Worm (Caenorhabditis elegans): Measurements from ENCODE around the gene clec-130.

The clec-130 gene

DNA sequence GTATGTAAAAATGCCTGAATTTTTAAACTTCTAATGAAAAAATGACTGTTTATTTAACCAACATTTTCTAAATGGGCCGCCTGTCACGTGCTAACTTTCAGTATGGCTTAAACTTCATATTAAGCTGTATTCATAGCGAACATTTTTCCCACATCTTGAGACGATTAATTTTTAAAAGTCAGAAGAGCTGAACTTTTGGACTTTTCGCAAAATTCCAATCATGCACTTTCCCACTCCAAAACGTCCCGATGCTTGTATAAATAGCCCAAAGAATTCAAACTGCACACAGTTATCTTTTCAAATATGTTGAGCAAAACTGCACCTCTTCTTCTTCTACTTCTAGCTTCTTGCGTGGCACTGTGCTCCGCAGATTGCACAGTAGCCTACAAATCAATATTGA is 3.4 kb downstream of the clec-130 start, which contains the start of gene clec-132:
clec-132 (plus strand) TSS at position 301 of the 400 bp plus-strand sequence.
- no peak for TF ChIP-seq nhr-28 (tag; optimal IDR thresholded peaks at IDR 0.05)
- no peak for TF ChIP-seq snpc-4 (tag; optimal IDR thresholded peaks at IDR 0.05)
- no peak for TF ChIP-seq pha-4 (tag; optimal IDR thresholded peaks at IDR 0.05)
- no peak for TF ChIP-seq cnd-1 (tag; optimal IDR thresholded peaks at IDR 0.05)
- no peak for TF ChIP-seq mab-5 (tag; optimal IDR thresholded peaks at IDR 0.05)
- TF ChIP-seq hlh-1 (tag; optimal IDR thresholded peaks at IDR 0.05): no peak
- TF ChIP-seq ceh-83 (GFP tag; optimal IDR thresholded peaks at IDR 0.05): no peak
- no peak for TF ChIP-seq nhr-2 (tag; optimal IDR thresholded peaks at IDR 0.05)
- no peak for TF ChIP-seq unc-39 (tag; optimal IDR thresholded peaks at IDR 0.05)
- TF ChIP-seq sptf-1 (tag; optimal IDR thresholded peaks at IDR 0.05): no peak
- no peak for TF ChIP-seq nhr-237 (tag; optimal IDR thresholded peaks at IDR 0.05)
- no peak for TF ChIP-seq ceh-43 (GFP tag; optimal IDR thresholded peaks at IDR 0.05)
- no peak for TF ChIP-seq nhr-76 (tag; optimal IDR thresholded peaks at IDR 0.05)
- no peak for TF ChIP-seq bed-3 (GFP tag; optimal IDR thresholded peaks at IDR 0.05)
- no peak for TF ChIP-seq mls-2 (tag; optimal IDR thresholded peaks at IDR 0.05)

DNA sequence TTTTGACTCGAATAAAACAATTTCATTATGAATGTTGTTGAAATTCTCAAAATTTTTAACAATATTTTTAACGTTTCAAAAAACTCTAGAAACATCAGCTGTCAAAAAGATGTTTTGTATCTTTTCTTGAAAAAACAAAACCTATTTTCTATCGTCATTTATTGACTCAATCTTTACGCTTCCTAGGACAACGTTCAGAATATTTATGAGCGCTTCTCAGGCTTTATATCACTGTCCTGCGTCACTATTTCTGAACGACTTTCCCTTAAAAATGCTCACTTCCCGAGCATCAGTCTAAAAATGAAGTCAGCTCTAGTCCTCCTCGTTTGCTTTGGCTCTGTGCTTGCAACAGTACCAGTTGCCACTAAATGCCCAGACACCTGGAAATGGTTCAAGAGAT is 4.8 kb downstream of the clec-130 start, which contains the start of gene clec-133:
clec-133 (plus strand) TSS at position 301 of the 400 bp plus-strand sequence.
- no peak for TF ChIP-seq cnd-1 (tag; optimal IDR thresholded peaks at IDR 0.05)
- no peak for TF ChIP-seq ham-2 (GFP tag; optimal IDR thresholded peaks at IDR 0.05)
- TF ChIP-seq unc-62 (GFP tag; optimal IDR thresholded peaks at IDR 0.05): no peak
- TF ChIP-seq flh-1 (GFP tag; optimal IDR thresholded peaks at IDR 0.05): no peak
- no peak for TF ChIP-seq lin-13 (tag; optimal IDR thresholded peaks at IDR 0.05)
- TF ChIP-seq bed-3 (GFP tag; optimal IDR thresholded peaks at IDR 0.05): no peak
- no peak for TF ChIP-seq pha-4 (tag; optimal IDR thresholded peaks at IDR 0.05)
- no peak for TF ChIP-seq nhr-2 (tag; optimal IDR thresholded peaks at IDR 0.05)
- no peak for TF ChIP-seq sem-2 (GFP tag; optimal IDR thresholded peaks at IDR 0.05)
- TF ChIP-seq mep-1 (tag; optimal IDR thresholded peaks at IDR 0.05): no peak
- TF ChIP-seq lin-32 (GFP tag; optimal IDR thresholded peaks at IDR 0.05): no peak
- no peak for TF ChIP-seq blmp-1 (tag; optimal IDR thresholded peaks at IDR 0.05)
- no peak for TF ChIP-seq nhr-28 (tag; optimal IDR thresholded peaks at IDR 0.05)
- TF ChIP-seq snpc-4 (tag; optimal IDR thresholded peaks at IDR 0.05): no peak
- no peak for TF ChIP-seq M03D4.4 (tag; optimal IDR thresholded peaks at IDR 0.05)

DNA sequence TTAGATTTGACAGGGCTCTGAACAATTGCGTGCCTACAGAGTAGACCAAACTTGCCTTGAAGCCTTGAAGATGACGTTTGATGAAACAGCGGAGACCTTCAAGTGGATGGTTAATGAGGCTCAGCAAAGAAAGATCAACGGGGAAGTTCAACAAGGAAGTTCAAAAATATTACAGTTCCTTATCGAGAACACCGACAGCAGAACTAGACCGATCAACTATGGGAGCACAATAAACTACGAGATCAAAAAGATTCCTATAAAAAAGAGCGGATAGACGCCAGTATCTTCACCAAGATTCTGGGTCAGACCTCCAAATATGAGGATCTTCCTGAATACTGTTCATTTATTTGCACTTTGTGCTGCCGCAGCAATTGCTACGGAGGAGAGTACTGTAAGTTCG is 6.4 kb downstream of the clec-130 start, which contains the start of gene clec-134:
clec-134 (plus strand) TSS at position 301 of the 400 bp plus-strand sequence.
- TF ChIP-seq nhr-12 (tag; optimal IDR thresholded peaks at IDR 0.05) (no peak), nhr-28 (tag; optimal IDR thresholded peaks at IDR 0.05) (no peak), lin-13 (tag; optimal IDR thresholded peaks at IDR 0.05) (no peak), lsy-2 (tag; optimal IDR thresholded peaks at IDR 0.05) (no peak), ceh-39 (tag; optimal IDR thresholded peaks at IDR 0.05) (no peak), pha-4 (tag; optimal IDR thresholded peaks at IDR 0.05) (no peak), sptf-1 (tag; optimal IDR thresholded peaks at IDR 0.05) (no peak), flh-1 (GFP tag; optimal IDR thresholded peaks at IDR 0.05) (no peak), elt-3 (tag; optimal IDR thresholded peaks at IDR 0.05) (no peak)

DNA sequence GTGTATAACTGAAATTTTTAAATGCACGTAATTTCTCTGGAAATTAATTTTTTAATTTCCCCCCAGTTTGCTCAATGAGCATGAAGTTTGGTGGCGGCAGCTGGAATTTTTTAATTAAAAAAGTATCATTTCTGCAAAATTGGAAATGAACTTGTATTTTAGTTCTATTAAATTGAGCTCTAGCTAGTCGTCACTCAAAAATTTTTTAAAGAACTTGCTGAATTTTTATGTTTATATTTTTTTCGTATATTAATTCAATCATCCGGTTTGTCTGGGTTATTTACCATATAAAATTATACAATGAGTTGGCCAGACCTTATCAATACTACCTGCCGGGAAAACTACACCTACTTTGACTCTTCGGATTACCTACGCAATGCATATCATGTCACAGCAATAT is 8.4 kb downstream of the clec-130 start, which contains the start of gene srh-59:
srh-59 (plus strand) TSS at position 301 of the 400 bp plus-strand sequence.
- no peak for TF ChIP-seq elt-3 (tag; optimal IDR thresholded peaks at IDR 0.05)
- no peak for TF ChIP-seq ceh-83 (GFP tag; optimal IDR thresholded peaks at IDR 0.05)
- no peak for TF ChIP-seq nhr-76 (tag; optimal IDR thresholded peaks at IDR 0.05)
- no peak for TF ChIP-seq nhr-12 (tag; optimal IDR thresholded peaks at IDR 0.05)
- TF ChIP-seq unc-39 (tag; optimal IDR thresholded peaks at IDR 0.05): no peak
- no peak for TF ChIP-seq bed-3 (GFP tag; optimal IDR thresholded peaks at IDR 0.05)
- TF ChIP-seq M03D4.4 (tag; optimal IDR thresholded peaks at IDR 0.05): no peak

DNA sequence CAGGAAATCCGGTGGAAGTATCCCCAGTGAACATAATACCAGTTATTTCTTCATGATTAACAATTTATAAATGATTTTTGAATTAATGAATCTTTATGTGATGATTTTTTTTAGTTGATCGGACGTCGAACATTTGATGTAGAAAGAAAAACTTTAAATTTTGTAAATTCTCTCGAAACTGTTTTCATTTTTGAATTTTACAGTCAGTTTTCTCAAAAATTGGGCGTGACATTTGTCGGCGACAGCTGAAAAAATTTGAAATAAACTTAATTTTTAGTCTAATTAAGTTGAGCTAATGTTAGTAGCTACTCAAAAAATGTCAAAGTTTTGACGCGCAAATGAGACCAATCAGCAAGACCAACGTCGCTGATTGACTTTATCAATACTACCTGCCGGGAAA is 10.0 kb downstream of the clec-130 start, which contains the start of gene srh-60:
srh-60 (plus strand) TSS at position 301 of the 400 bp plus-strand sequence.
- TF ChIP-seq elt-1 (tag; optimal IDR thresholded peaks at IDR 0.05; ENCODE audit: borderline replicate concordance, insufficient read depth) (no peak), tbx-8 (GFP tag; optimal IDR thresholded peaks at IDR 0.05) (no peak), zip-8 (tag; optimal IDR thresholded peaks at IDR 0.05) (no peak), unc-120 (tag; optimal IDR thresholded peaks at IDR 0.05; ENCODE audit: poor library complexity, severe bottlenecking) (no peak), bed-3 (GFP tag; optimal IDR thresholded peaks at IDR 0.05) (no peak), sem-2 (GFP tag; optimal IDR thresholded peaks at IDR 0.05) (no peak), ceh-39 (tag; optimal IDR thresholded peaks at IDR 0.05) (no peak), flh-1 (GFP tag; optimal IDR thresholded peaks at IDR 0.05) (no peak), ceh-83 (GFP tag; optimal IDR thresholded peaks at IDR 0.05) (no peak), drap-1 (GFP tag; optimal IDR thresholded peaks at IDR 0.05) (no peak), sptf-1 (tag; optimal IDR thresholded peaks at IDR 0.05) (no peak)
